Fruit fly (Drosophila melanogaster) whole organism, pupa: ENCODE measurements around the gene Karl.
A peak's percentile ranks its signal among the peaks of the same experiment; 100 is the strongest.

Experiments used
- CG10348 ChIP-seq: fragments of 200-800 bp; sonication (Bioruptor generic); IDR thresholded peaks from 2 replicates; pipeline ENCODE4 v1.3.6; 2022; ENCODE audit warnings: missing biosample characterization, missing genetic modification characterization
- CG12605 ChIP-seq: fragments of 200-800 bp; sonication (Bioruptor generic); IDR thresholded peaks from 2 replicates; pipeline ENCODE4 v1.3.6; 2022; ENCODE audit warnings: missing biosample characterization, missing genetic modification characterization
- CG13204 ChIP-seq: fragments of 200-800 bp; sonication (Bioruptor generic); optimal IDR thresholded peaks from 2 replicates; lab custom pipeline; 2018; ENCODE audit warnings: missing biosample characterization, mild to moderate bottlenecking, missing genetic modification characterization, moderate library complexity
- CG14655 ChIP-seq: fragments of 200-800 bp; sonication (Bioruptor generic); optimal IDR thresholded peaks from 3 replicates; lab custom pipeline; 2017; ENCODE audit warnings: mild to moderate bottlenecking, missing biosample characterization, missing genetic modification reagents, missing genetic modification characterization
- CG15710 ChIP-seq: fragments of 200-800 bp; sonication (Bioruptor generic); optimal IDR thresholded peaks from 2 replicates; lab custom pipeline; 2018; ENCODE audit warnings: missing biosample characterization, mild to moderate bottlenecking, missing genetic modification characterization, moderate library complexity
- CG17806 ChIP-seq: fragments of 200-800 bp; sonication (Bioruptor generic); optimal IDR thresholded peaks from 2 replicates; lab custom pipeline; 2018; ENCODE audit warnings: missing biosample characterization, mild to moderate bottlenecking, missing genetic modification characterization, moderate library complexity
- CG32121 ChIP-seq: fragments of 200-800 bp; sonication (Bioruptor generic); IDR thresholded peaks from 2 replicates; pipeline ENCODE4 v1.3.6; 2022; ENCODE audit warnings: missing biosample characterization, missing genetic modification characterization
- CG34367 ChIP-seq: fragments of 200-800 bp; sonication (Bioruptor generic); optimal IDR thresholded peaks from 2 replicates; lab custom pipeline; 2018; ENCODE audit warnings: missing biosample characterization, mild to moderate bottlenecking, missing genetic modification characterization
- CG4496 ChIP-seq: fragments of 200-800 bp; sonication (Bioruptor generic); IDR thresholded peaks from 3 replicates; pipeline ENCODE4 v1.3.6; 2022; ENCODE audit warnings: missing biosample characterization, missing genetic modification characterization
- CG8159 ChIP-seq: fragments of 200-800 bp; sonication (Bioruptor generic); optimal IDR thresholded peaks from 3 replicates; lab custom pipeline; 2018; ENCODE audit warnings: missing biosample characterization, mild to moderate bottlenecking, missing genetic modification characterization, moderate library complexity
- CG8301 ChIP-seq: fragments of 200-800 bp; sonication (Bioruptor generic); optimal IDR thresholded peaks from 2 replicates; lab custom pipeline; 2018; ENCODE audit warnings: missing biosample characterization, mild to moderate bottlenecking, missing genetic modification characterization
- CG9948 ChIP-seq: fragments of 200-800 bp; sonication (Bioruptor generic); optimal IDR thresholded peaks from 2 replicates; lab custom pipeline; 2018; ENCODE audit warnings: missing biosample characterization, mild to moderate bottlenecking, missing genetic modification characterization, moderate library complexity
- D1 ChIP-seq: fragments of 200-800 bp; sonication (Bioruptor generic); optimal IDR thresholded peaks from 2 replicates; lab custom pipeline; 2018; ENCODE audit warnings: missing biosample characterization, mild to moderate bottlenecking, missing genetic modification characterization, moderate library complexity
- EcR ChIP-seq: fragments of 200-800 bp; sonication (Bioruptor generic); optimal IDR thresholded peaks from 3 replicates; lab custom pipeline; 2019; ENCODE audit warnings: missing biosample characterization, missing genetic modification characterization, mild to moderate bottlenecking, moderate library complexity, missing genetic modification reagents
- Ets98B ChIP-seq: fragments of 200-800 bp; sonication (Bioruptor generic); IDR thresholded peaks from 2 replicates; pipeline ENCODE4 v1.3.6; 2022; ENCODE audit warnings: missing biosample characterization, missing genetic modification characterization
- Pif1A ChIP-seq: fragments of 200-800 bp; sonication (Bioruptor generic); optimal IDR thresholded peaks from 3 replicates; lab custom pipeline; 2016; ENCODE audit warnings: missing biosample characterization, missing genetic modification characterization
- Pif1B ChIP-seq: fragments of 200-800 bp; sonication (Bioruptor generic); optimal IDR thresholded peaks from 3 replicates; lab custom pipeline; 2016; ENCODE audit warnings: missing biosample characterization, missing genetic modification characterization
- Snoo ChIP-seq: fragments of 200-800 bp; sonication (Bioruptor generic); optimal IDR thresholded peaks from 3 replicates; lab custom pipeline; 2017; ENCODE audit warnings: missing biosample characterization, mild to moderate bottlenecking, missing genetic modification characterization, inconsistent platforms
- fd96Ca ChIP-seq: fragments of 200-800 bp; sonication (Bioruptor generic); IDR thresholded peaks from 3 replicates; pipeline ENCODE4 v1.3.6; 2022; ENCODE audit warnings: missing biosample characterization, missing genetic modification characterization
- gl ChIP-seq: fragments of 200-800 bp; sonication (Bioruptor generic); optimal IDR thresholded peaks from 2 replicates; lab custom pipeline; 2018; ENCODE audit warnings: missing biosample characterization, mild to moderate bottlenecking, missing genetic modification characterization
- rn ChIP-seq: fragments of 200-800 bp; sonication (Bioruptor generic); IDR thresholded peaks from 2 replicates; pipeline ENCODE4 v1.3.6; 2022; ENCODE audit warnings: missing biosample characterization, missing genetic modification characterization

The Karl gene

dm6 chrX:11821946-11822345, 34.8 kb downstream of the Karl start:
- TF ChIP-seq CG32121 (GFP tag; lab: Robert Waterston, UW): 0 out of 2 replicates have a peak, but pooled peaks have one; percentile 17
- peak; percentile 61; the same call in 2 of the 3 replicates for TF ChIP-seq CG4496 (GFP tag; lab: Robert Waterston, UW)
- TF ChIP-seq CG15710 (tag; lab: Kevin White, UChicago): no peak
- TF ChIP-seq CG8301 (tag; lab: Kevin White, UChicago): peak; percentile 33
- TF ChIP-seq CG17806 (tag; lab: Kevin White, UChicago): no peak
- peak; percentile 27 for TF ChIP-seq Pif1A
- no peak for TF ChIP-seq D1 (tag; lab: Kevin White, UChicago)
- TF ChIP-seq rn: no peak
- peak; percentile 47 for TF ChIP-seq Ets98B (GFP tag; lab: Robert Waterston, UW)
- no peak; the same call in 2 of the 3 replicates for TF ChIP-seq fd96Ca (GFP tag; lab: Robert Waterston, UW)
- TF ChIP-seq EcR (GFP tag; lab: Kevin White, UChicago): no peak
- no peak for TF ChIP-seq CG10348 (GFP tag; lab: Robert Waterston, UW)
- no peak for TF ChIP-seq CG9948
- TF ChIP-seq CG12605 (GFP tag; lab: Robert Waterston, UW): no peak
- no peak for TF ChIP-seq Pif1B (GFP tag; lab: Kevin White, UChicago)
- no peak for TF ChIP-seq CG34367
- TF ChIP-seq CG14655: peak; percentile 25
- peak; percentile 81 for TF ChIP-seq CG8159 (tag; lab: Kevin White, UChicago)
- TF ChIP-seq CG13204 (GFP tag; lab: Kevin White, UChicago): no peak
- TF ChIP-seq Snoo (tag; lab: Kevin White, UChicago): no peak
- TF ChIP-seq gl (tag; lab: Kevin White, UChicago): no peak

dm6 chrX:11823003-11823402, 35.8 kb downstream of the Karl start:
- no peak for TF ChIP-seq Pif1A
- peak; percentile 85 for TF ChIP-seq CG12605 (GFP tag; lab: Robert Waterston, UW)
- TF ChIP-seq CG8301 (tag; lab: Kevin White, UChicago): peak; percentile 54
- TF ChIP-seq CG4496 (GFP tag; lab: Robert Waterston, UW): peak; percentile 50; the same call in 2 of the 3 replicates
- TF ChIP-seq CG34367: peak; percentile 14
- no peak for TF ChIP-seq Pif1B (GFP tag; lab: Kevin White, UChicago)
- TF ChIP-seq CG14655: no peak
- TF ChIP-seq CG8159 (tag; lab: Kevin White, UChicago): peak; percentile 83
- peak; percentile 44 for TF ChIP-seq gl (tag; lab: Kevin White, UChicago)
- peak; percentile 38 for TF ChIP-seq EcR (GFP tag; lab: Kevin White, UChicago)
- no peak for TF ChIP-seq CG13204 (GFP tag; lab: Kevin White, UChicago)
- no peak for TF ChIP-seq D1 (tag; lab: Kevin White, UChicago)
- TF ChIP-seq Ets98B (GFP tag; lab: Robert Waterston, UW): peak; percentile 60
- peak; percentile 19 for TF ChIP-seq CG15710 (tag; lab: Kevin White, UChicago)
- TF ChIP-seq CG32121 (GFP tag; lab: Robert Waterston, UW): peak; percentile 65
- TF ChIP-seq CG10348 (GFP tag; lab: Robert Waterston, UW): no peak
- TF ChIP-seq CG9948: peak; percentile 11
- TF ChIP-seq fd96Ca (GFP tag; lab: Robert Waterston, UW): peak; percentile 62; the same call in 1 of the 3 replicates
- peak; percentile 4 for TF ChIP-seq CG17806 (tag; lab: Kevin White, UChicago)
- no peak for TF ChIP-seq Snoo (tag; lab: Kevin White, UChicago)
- no peak for TF ChIP-seq rn
- TF ChIP-seq, all 21 proteins: peak for 13

dm6 chrX:11828336-11829007, 41.3 kb downstream of the Karl start:
- TF ChIP-seq CG8301 (tag; lab: Kevin White, UChicago) (no peak), Snoo (tag; lab: Kevin White, UChicago) (no peak), CG4496 (GFP tag; lab: Robert Waterston, UW) (no peak), fd96Ca (GFP tag; lab: Robert Waterston, UW) (no peak), gl (tag; lab: Kevin White, UChicago) (no peak), CG17806 (tag; lab: Kevin White, UChicago) (no peak), CG15710 (tag; lab: Kevin White, UChicago) (no peak), CG32121 (GFP tag; lab: Robert Waterston, UW) (no peak), D1 (tag; lab: Kevin White, UChicago) (no peak), CG10348 (GFP tag; lab: Robert Waterston, UW) (no peak), Pif1A (no peak), Ets98B (GFP tag; lab: Robert Waterston, UW) (no peak), CG8159 (tag; lab: Kevin White, UChicago) (no peak), CG12605 (GFP tag; lab: Robert Waterston, UW) (no peak), CG13204 (GFP tag; lab: Kevin White, UChicago) (no peak), CG9948 (no peak), Pif1B (GFP tag; lab: Kevin White, UChicago) (no peak), CG14655 (no peak), CG34367 (no peak)

- TF ChIP-seq Snoo (tag; lab: Kevin White, UChicago): no peak
Measured at dm6 chrX:11837926-11838325, 50.7 kb downstream of the Karl start, which contains the start of gene CG15741. Gene CG15741, minus strand, starts transcription at chrX:11838026.

DNA sequence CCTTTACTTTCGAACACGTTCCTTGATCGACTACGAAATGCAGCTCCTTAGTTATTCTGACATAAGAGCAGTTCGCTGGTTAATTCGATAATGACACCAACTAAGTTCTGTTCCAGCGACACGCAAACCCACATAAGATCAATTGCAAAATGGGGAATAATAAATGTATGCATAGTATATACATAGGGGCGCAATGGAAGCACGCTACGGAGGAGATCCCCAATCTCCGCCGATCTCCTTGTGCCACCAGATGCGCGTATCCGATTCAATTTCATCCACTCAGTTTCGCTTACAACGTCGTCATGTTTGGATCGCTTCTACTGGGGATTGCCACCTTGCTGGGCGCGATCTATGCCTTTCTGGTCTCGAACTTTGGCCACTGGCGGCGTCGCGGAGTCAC, 52.1 kb downstream of the Karl start, which contains the start of gene Cyp28c1:
Cyp28c1 (plus strand) TSS at position 301 of the 400 bp plus-strand sequence.
- TF ChIP-seq CG4496 (GFP tag; lab: Robert Waterston, UW) (no peak), CG34367 (no peak), Pif1A (no peak), CG10348 (GFP tag; lab: Robert Waterston, UW) (no peak), fd96Ca (GFP tag; lab: Robert Waterston, UW) (no peak), CG17806 (tag; lab: Kevin White, UChicago) (no peak)
